Worm (Caenorhabditis elegans): Measurements from ENCODE around the gene Y57A10A.4.

ce11 chrII:12108843-12109242, 42.9 kb upstream of the Y57A10A.4 start:
- TF ChIP-seq snpc-3.4 (tag; optimal IDR thresholded peaks at IDR 0.05) (no peak), dpl-1 (GFP tag; optimal IDR thresholded peaks at IDR 0.05) (no peak)
